Worm (Caenorhabditis elegans) whole organism, young adult: ENCODE results near the gene Y69H2.7.

Source experiments
- F57A8.1 ChIP-seq: fragments of 200-800 bp; sonication (Bioruptor generic); optimal IDR thresholded peaks from 2 replicates; lab custom pipeline; 2018; ENCODE audit warnings: mild to moderate bottlenecking, missing genetic modification characterization, moderate library complexity, missing compliant biosample characterization
- aptf-3 ChIP-seq: fragments of 200-800 bp; sonication (Bioruptor generic); IDR thresholded peaks from 2 replicates; pipeline ENCODE4 v1.3.6; 2022; ENCODE audit warnings: missing genetic modification characterization, missing compliant biosample characterization
- snpc-4 ChIP-seq, 5 experiments: fragments of 150-350 bp in 1 of 5; sonication (generic microtip) in 4 of 5; optimal IDR thresholded peaks; 2 replicates each; lab custom pipeline; 2014 to 2018; ENCODE audit warnings: missing genetic modification characterization in 5 of 5, missing biosample characterization in 3 of 5, antibody characterized with exemption in 2 of 5, mild to moderate bottlenecking in 2 of 5, missing compliant biosample characterization in 2 of 5, missing genotype in 2 of 5, moderate library complexity in 2 of 5, missing genetic modification reagents in 1 of 5

DNA sequence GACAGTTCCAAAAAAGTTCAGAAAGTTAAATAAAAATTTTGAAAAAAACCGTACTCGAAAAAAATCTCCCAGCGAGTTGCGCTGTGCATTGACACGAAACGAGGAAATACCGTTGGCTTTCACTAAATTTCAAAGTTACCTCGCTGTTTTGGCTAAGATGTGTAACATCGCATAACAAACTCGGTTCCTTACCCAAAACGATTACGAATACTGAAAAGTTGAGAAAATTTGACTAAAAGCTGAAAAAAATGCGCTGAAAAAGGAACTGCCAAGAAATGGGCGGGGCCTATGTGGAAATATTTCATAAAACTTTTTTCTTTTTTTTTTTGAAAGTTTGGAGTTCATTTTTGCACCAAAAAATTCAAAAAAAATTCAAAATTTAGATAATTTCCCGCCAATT, 29.6 kb downstream of the Y69H2.7 start:
- TF ChIP-seq F57A8.1 (GFP tag; lab: Kevin White, UChicago) (no peak), aptf-3 (GFP tag; lab: Robert Waterston, UW) (no peak), snpc-4 (GFP tag; optimal IDR thresholded peaks at IDR 0.05; lab: Kevin White, UChicago) (no peak), snpc-4 (tag; optimal IDR thresholded peaks at IDR 0.05; lab: Kevin White, UChicago) (no peak)
